Worm (Caenorhabditis elegans) whole organism, L4 larva: ENCODE data around the gene catp-6.

Experiments
- ama-1 ChIP-seq: fragments of 150-350 bp; optimal IDR thresholded peaks from 2 replicates; lab custom pipeline; 2014; ENCODE audit warnings: inconsistent platforms, mixed read lengths
- arid-1 ChIP-seq: fragments of 200-800 bp; sonication (Bioruptor generic); conservative IDR thresholded peaks from 2 replicates; pipeline ENCODE4 v1.3.6; 2022; ENCODE audit warnings: missing genetic modification reagents, missing genetic modification characterization, missing compliant biosample characterization
- dmd-8 ChIP-seq: fragments of 200-800 bp; sonication (Bioruptor generic); IDR thresholded peaks from 2 replicates; pipeline ENCODE4 v1.3.6; 2022; ENCODE audit warnings: missing genetic modification characterization, missing compliant biosample characterization
- nhr-237 ChIP-seq: sonication (generic microtip); optimal IDR thresholded peaks from 2 replicates; lab custom pipeline; 2017; ENCODE audit warnings: missing biosample characterization, missing genetic modification characterization
- snpc-4 ChIP-seq: fragments of 150-350 bp; optimal IDR thresholded peaks from 2 replicates; lab custom pipeline; 2014; ENCODE audit warnings: missing biosample characterization, missing genetic modification characterization
- spr-3 ChIP-seq: fragments of 200-800 bp; sonication (Bioruptor generic); optimal IDR thresholded peaks from 2 replicates; lab custom pipeline; 2018; ENCODE audit warnings: mild to moderate bottlenecking, missing genetic modification characterization, missing compliant biosample characterization
- zfp-2 ChIP-seq: sonication (generic microtip); optimal IDR thresholded peaks from 2 replicates; lab custom pipeline; 2016; ENCODE audit warnings: mild to moderate bottlenecking, missing genetic modification characterization, missing compliant biosample characterization

- TF ChIP-seq ama-1 (lab: Kevin White, UChicago) (no peak), spr-3 (GFP tag; lab: Kevin White, UChicago) (no peak), snpc-4 (tag; lab: Kevin White, UChicago) (no peak), arid-1 (no peak), zfp-2 (tag; lab: Kevin White, UChicago) (no peak), nhr-237 (tag; lab: Kevin White, UChicago) (no peak), dmd-8 (GFP tag; lab: Robert Waterston, UW) (no peak)
These were observed 23.0 kb downstream of the catp-6 start for ce11 chrIV:9801418-9801817.
